Worm (Caenorhabditis elegans): ENCODE data around the gene Y75B8A.31.

ce11 chrIII:12325284-12325683 is 26.2 kb upstream of the Y75B8A.31 start:
- TF ChIP-seq snpc-4 (tag; optimal IDR thresholded peaks at IDR 0.05) (no peak), ZK546.5 (tag; optimal IDR thresholded peaks at IDR 0.05) (no peak), dve-1 (tag; optimal IDR thresholded peaks at IDR 0.05; ENCODE audit: insufficient read depth) (peak; percentile 96), lin-39 (tag; optimal IDR thresholded peaks at IDR 0.05) (no peak), egl-43 (GFP tag; IDR thresholded peaks at IDR 0.05) (no peak), pqm-1 (tag; optimal IDR thresholded peaks at IDR 0.05) (peak; percentile 81), daf-12 (tag; optimal IDR thresholded peaks at IDR 0.05) (no peak), skn-1 (tag; optimal IDR thresholded peaks at IDR 0.05) (no peak), aha-1 (tag) (peak; percentile 87), nhr-77 (tag; optimal IDR thresholded peaks at IDR 0.05) (peak; percentile 26), ztf-11 (tag; optimal IDR thresholded peaks at IDR 0.05) (no peak), fos-1 (tag; optimal IDR thresholded peaks at IDR 0.05) (no peak), nhr-237 (tag; optimal IDR thresholded peaks at IDR 0.05) (no peak)
